Worm (Caenorhabditis elegans): ENCODE measurements around the gene M01B2.12.
"Not testable (repeated sequence)": the region's sequence is repeated elsewhere in the genome, so short reads cannot be mapped to it uniquely, and the experiment has no call there.

M01B2.12 gene

DNA sequence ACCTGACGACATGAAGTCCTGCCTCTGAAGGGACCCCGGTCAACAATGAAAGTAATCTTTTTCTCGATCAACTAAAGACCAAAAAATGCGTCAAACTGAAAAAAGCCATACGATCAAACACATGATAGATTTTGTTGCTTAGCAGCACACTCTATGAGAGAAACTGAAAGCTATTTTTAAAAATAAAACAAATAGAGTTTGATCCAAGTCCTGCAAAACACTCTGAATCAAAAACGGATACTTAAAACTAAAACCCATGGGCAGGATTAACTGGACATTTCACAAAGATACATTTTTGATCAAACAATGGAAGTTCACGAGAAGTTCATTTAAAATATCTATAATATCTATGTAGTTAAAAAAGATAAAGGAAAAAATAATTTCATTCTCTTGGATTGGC is 3.4 kb upstream of the M01B2.12 start, which contains the start of gene T10H4.13:
T10H4.13 (minus strand) TSS at position 101 of the 400 bp plus-strand sequence.
- no peak for TF ChIP-seq unc-62 (GFP tag; optimal IDR thresholded peaks at IDR 0.05)

DNA sequence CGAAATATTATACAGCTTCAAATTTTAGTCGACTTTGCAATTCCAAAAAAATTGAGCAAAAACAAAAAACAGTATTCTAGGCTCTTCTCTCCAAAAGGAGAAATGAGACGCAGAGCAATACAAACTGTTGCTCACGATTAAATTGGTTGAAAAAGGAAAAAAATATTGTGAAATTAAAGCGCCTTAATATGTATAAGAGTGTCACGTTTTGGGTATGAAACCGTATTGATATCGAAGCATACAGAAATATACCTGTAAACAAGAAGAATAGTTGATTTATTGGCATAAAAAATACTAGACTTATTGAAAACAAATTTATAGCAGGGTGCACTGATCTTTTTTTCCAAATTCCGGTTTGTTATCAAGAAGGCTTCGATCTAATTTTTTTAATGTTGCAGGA is 1.8 kb upstream of the M01B2.12 start, which contains the start of gene M01B2.13:
M01B2.13 (minus strand) TSS at position 101 of the 400 bp plus-strand sequence.
- TF ChIP-seq unc-62 (GFP tag; optimal IDR thresholded peaks at IDR 0.05) = no peak

DNA sequence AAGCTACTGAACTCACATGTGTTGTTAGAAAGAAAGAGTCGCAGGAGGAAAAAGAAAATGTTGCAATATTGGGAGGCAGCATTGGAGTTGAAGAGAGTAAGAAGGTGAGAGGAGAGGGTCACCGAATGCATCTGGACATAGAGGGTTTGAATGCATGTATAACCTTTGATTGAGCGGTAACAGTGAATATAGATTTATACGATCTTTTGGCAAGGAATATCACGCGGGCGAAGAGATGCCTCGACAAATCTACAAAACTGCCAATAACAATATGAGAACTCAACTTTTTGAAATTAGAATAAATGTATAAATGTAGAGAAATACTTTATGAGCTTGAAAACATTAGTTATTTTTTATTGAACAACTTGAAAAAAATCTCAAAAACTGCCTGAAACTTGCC is 1.7 kb downstream of the M01B2.12 start, which contains the start of gene M01B2.10:
M01B2.10 (minus strand) TSS at position 101 of the 400 bp plus-strand sequence.
- TF ChIP-seq unc-62 (GFP tag; optimal IDR thresholded peaks at IDR 0.05) = not testable (repeated sequence)

DNA sequence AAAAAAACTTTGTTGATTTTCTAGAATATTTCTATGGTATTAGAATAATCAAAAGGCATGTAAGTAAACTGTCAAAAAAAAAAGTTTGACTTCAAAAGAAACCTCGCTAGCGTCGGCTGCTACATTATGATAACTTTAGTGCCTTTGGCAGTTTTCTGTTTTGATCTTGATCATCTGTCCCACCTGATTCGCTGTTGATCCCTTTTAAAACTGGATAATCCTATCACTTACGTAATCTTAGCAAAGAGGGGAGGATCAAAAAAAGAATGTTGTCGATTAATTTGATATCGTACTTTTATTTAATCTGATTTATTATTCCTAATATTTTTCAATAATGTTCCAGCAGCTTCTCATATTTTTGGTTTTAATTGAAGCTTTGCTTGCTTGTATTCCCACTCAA is 4.1 kb downstream of the M01B2.12 start, which contains the start of gene M01B2.8:
M01B2.8 (plus strand) TSS at position 301 of the 400 bp plus-strand sequence.
- no peak for TF ChIP-seq unc-62 (GFP tag; optimal IDR thresholded peaks at IDR 0.05)

DNA sequence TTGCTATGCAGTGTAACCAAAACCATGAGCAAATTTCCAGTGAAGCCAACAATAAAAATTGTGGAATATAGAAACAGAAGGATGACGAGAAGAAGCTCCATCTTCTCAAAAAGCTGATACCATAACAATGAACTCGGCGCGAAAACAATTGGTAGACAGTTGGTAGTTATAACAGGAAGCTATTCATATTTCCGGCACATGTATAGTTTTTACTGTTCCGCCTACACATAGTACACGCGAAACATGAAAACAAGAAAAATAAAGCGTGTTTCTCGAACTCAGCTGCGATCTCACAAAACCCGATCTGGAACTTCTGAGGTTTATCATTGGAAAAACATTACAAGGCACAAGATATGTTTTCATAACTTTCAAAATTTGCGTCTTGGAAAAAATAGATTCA is 5.0 kb downstream of the M01B2.12 start, which contains the start of gene srsx-37:
srsx-37 (minus strand) TSS at position 101 of the 400 bp plus-strand sequence.
- no peak for TF ChIP-seq unc-62 (GFP tag; optimal IDR thresholded peaks at IDR 0.05)

DNA sequence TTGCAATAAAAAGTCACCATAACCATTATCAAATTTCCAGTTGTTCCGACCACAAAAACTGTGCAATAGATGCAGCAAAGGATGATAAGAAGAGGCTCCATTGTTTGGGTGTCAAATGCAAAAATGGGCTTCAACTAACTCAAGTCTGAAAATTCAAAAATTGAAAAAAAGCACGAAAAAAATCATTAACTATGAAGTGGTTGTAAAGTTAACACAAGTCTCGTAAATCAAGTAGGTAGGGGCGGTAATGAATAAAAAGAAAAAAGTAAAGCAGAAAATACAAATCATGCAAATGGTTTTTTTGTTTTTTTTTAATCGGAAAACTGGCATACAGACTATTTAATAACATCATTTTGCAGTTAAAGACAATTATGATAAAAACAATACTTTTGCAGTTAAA is 7.4 kb downstream of the M01B2.12 start, which contains the start of gene srsx-39:
srsx-39 (minus strand) TSS at position 101 of the 400 bp plus-strand sequence.
- not testable (repeated sequence) for TF ChIP-seq unc-62 (GFP tag; optimal IDR thresholded peaks at IDR 0.05)

DNA sequence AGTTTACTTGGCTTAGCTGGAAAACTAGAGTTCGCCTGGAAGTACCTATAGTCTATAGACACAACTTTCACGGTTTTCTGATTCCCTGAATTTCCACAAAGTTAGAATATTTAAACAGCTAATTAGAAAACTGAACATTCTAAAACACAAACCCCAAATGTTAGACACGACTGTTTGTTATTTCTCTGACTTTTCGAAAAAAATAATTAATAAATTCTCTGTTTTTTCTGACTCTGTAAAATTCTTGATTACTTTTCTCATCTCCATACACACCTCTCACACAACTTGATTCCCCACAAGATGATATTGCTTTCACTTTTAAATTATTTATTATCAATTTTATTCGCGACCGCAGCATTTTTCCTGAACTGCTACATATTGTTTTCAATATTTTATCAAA is 10.5 kb downstream of the M01B2.12 start, which contains the start of gene srbc-75:
srbc-75 (plus strand) TSS at position 301 of the 400 bp plus-strand sequence.
- TF ChIP-seq unc-62 (GFP tag; optimal IDR thresholded peaks at IDR 0.05) = no peak

DNA sequence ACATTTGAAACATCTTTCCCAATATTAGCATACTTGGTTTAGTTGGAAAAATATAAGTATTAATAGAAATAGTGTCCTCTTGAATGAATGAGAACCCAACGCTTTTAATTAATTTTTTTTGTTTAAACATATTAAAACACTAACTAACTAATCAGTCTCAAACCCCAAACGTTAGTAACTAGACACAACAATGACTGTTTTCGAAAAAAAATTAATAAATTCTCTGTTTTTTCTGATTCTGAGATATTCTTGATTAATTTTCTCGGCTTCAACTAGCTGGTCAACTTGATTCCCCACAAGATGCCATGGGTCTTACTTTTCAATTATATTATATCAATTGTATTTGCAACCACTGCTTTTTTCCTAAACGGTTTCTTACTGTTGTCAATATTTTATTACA is 11.9 kb downstream of the M01B2.12 start, which contains the start of gene srbc-76:
srbc-76 (plus strand) TSS at position 301 of the 400 bp plus-strand sequence.
- no peak for TF ChIP-seq unc-62 (GFP tag; optimal IDR thresholded peaks at IDR 0.05)

DNA sequence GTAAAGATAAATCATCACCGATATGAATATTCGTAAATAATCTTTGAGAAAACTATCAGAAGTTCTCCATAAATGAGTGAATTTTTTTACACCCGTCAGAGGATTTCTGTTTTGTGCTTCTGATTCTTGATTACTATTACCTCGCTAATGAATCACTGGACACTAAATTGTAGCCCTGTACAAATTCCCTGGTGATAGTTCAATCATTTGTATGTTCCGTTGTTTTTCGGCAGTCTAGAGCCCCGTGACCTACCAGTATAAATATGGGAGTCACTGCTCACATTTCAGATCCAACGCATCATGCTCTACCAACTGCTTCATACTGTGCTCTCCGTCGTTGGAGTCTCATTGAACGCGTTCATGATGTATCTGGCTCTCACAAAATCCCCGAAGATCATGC is 13.7 kb downstream of the M01B2.12 start, which contains the start of gene srd-28:
srd-28 (plus strand) TSS at position 301 of the 400 bp plus-strand sequence.
- TF ChIP-seq unc-62 (GFP tag; optimal IDR thresholded peaks at IDR 0.05) = not testable (repeated sequence)

DNA sequence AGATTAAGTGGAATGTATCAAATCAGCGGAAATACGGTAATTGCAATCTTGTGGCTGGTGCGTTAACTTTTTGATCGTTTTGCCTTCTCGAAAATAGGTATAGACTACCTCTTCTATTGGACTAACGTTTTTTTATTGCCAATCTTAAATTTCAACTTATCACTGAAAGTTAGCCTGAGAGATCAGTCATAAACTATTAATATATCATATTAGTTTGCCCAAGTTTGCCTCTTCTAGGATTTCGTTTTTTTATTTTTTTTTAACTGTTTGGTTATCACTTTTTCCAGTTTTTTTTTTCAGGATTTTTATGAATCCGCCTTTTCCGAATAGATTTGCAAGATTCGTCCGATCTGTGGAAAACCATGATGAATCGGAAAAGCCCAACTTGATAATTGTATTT is 19.6 kb downstream of the M01B2.12 start, which contains the start of gene kin-30:
kin-30 (plus strand) TSS at position 301 of the 400 bp plus-strand sequence.
- TF ChIP-seq unc-62 (GFP tag; optimal IDR thresholded peaks at IDR 0.05) = no peak

DNA sequence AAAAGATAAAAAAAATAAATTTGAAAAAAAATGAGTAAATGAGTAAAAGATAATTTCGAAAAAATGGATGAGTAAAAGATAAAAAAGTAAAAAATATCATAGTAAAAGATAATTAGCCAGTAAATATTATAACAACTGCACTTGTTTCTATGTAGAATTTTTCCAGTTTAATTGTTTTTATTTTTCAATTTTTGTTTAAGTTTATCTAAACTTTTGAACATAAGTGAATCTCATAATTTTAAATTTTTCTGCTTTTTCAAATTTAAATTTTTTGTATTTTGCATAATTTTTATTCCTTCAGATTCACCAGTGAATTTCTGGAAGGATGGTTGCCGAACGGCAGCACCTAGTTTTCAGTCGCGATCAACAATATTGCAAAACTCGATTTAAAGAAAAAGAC is 22.8 kb downstream of the M01B2.12 start, which contains the start of gene chil-12:
chil-12 (plus strand) TSS at position 301 of the 400 bp plus-strand sequence.
- TF ChIP-seq unc-62 (GFP tag; optimal IDR thresholded peaks at IDR 0.05) = no peak

DNA sequence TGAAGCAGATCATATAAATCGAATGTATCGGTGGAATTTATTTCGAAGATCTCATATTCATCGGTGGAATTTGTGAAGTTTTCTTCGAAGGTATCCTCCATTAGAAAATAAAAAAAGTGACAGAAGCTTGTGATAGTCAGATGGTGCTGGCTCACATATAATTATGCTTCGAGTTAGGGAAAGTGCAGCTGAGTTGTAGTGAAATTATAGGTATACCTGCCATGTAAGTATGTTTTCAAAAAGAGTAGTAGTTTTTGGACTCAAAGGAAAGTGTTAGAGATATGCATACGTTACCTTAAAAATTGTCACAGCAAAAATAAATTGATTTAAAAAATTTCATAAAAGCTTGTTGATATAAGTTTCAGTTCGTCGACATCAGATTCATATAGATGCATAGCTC is 23.8 kb downstream of the M01B2.12 start, which contains the start of gene srw-11:
srw-11 (minus strand) TSS at position 101 of the 400 bp plus-strand sequence.
- no peak for TF ChIP-seq unc-62 (GFP tag; optimal IDR thresholded peaks at IDR 0.05)

DNA sequence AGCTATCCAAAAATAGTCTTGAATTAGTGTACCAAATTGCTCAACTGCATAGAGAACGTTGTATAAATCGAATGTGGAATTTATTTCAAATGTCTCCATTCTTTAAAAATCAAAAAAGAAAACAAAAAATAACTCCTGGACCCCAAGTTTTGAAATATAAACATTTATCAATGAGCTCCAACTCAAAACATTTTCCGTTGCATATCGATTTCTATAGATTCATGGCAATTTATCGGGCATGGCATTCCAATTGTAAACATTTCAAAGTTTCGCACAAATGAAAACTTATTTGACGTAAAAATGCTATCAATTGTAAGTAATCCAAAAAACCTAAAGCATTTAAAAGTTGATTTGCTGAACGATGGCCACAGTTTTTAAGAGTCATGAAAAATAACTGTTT is 25.5 kb downstream of the M01B2.12 start, which contains the start of gene srw-12:
srw-12 (minus strand) TSS at position 101 of the 400 bp plus-strand sequence.
- TF ChIP-seq unc-62 (GFP tag; optimal IDR thresholded peaks at IDR 0.05) = no peak

DNA sequence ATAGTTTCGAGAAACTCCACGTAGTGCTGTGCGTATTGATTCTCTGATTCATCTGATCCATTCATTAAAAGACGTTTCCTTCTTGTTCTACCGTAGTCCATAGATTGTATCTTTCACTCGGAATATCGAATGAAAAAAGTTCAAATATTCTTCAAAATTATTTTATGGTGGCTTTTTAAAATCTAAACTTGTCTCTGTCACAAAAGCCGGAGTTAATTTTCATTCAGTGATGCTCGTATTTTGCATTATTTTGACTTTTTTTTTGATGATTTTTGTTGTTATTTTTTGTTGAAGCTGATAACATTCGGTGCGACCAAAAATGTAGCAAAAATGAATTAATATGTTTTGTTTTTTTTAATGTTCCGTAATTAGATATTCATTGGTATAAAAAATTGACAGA is 28.4 kb downstream of the M01B2.12 start, which contains the start of gene nhr-164:
nhr-164 (minus strand) TSS at position 101 of the 400 bp plus-strand sequence.
- TF ChIP-seq unc-62 (GFP tag; optimal IDR thresholded peaks at IDR 0.05) = no peak

DNA sequence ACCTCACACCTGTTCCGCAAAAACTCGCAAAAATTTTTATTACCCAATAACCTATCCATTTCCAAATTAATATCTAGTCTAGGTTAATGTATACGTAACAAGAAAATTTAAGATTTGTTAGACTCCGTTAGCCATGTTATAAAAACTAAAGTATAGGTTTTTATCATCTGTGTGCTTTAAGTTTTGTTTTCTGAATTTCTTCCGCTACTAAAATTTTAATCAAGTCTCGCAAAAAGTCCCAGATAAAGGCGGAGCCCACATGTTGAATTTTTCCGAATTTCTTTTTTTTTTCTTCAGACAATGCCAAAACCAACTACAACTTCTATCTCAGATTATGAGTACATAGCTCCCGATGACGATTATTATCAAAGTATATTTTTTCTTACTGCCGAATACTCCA is 31.8 kb downstream of the M01B2.12 start, which contains the start of gene srw-13:
srw-13 (plus strand) TSS at position 301 of the 400 bp plus-strand sequence.
- TF ChIP-seq unc-62 (GFP tag; optimal IDR thresholded peaks at IDR 0.05) = no peak

DNA sequence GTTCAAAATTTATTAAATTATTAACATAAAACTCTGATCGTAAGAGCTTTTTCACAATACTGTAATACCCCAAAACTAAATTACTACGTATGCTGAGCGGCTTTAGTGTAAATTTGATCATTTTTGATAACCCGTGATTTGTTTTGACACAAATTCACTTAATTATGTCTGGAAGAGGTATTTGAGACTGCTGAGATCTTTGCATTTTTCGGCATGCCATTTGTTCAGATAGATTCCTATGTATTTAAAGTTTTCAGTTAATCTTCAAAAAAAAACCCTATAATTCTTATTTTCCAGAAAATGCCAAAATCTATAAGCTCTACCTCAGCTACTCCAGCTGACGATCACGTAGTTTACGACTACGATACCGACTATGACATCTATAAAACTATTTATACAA is 33.8 kb downstream of the M01B2.12 start, which contains the start of gene srw-15:
srw-15 (plus strand) TSS at position 301 of the 400 bp plus-strand sequence.
- TF ChIP-seq unc-62 (GFP tag; optimal IDR thresholded peaks at IDR 0.05) = no peak

DNA sequence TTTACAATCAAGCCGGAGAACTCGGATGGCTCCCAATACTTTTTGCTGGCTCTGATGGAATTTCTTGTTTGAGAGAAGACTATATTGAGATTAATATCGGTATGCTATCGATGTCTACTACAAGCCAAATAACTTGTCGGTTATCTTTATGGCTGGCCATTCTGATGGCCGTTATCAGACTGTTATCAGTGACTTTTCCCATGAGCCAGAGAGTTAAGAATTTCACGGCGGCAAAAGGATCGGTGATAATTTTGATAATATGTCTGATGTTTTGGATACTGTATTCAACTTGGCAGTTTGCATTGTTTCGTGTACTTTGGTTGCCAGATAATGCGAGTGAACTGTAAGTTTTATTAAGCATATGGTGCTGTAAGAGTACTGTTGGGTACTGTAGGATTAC is 37.8 kb downstream of the M01B2.12 start:
- no peak for TF ChIP-seq unc-62 (GFP tag; optimal IDR thresholded peaks at IDR 0.05)
